Worm (Caenorhabditis elegans): ENCODE data around the gene dig-1.

ce11 chrIII:6816930-6817329 lies 70.8 kb downstream of the dig-1 start, which contains the start of gene F28F5.4:
- TF ChIP-seq hsf-1 (GFP tag; IDR thresholded peaks at IDR 0.05) (no peak), ztf-18 (tag; optimal IDR thresholded peaks at IDR 0.05) (no peak), aptf-2 (GFP tag; conservative IDR thresholded peaks at IDR 0.05) (no peak), unc-62 (GFP tag; optimal IDR thresholded peaks at IDR 0.05) (no peak), dpl-1 (GFP tag; optimal IDR thresholded peaks at IDR 0.05) (no peak), F52B5.7 (tag; optimal IDR thresholded peaks at IDR 0.05) (no peak), ama-1 (optimal IDR thresholded peaks at IDR 0.05) (no peak), ama-1 (GFP tag; optimal IDR thresholded peaks at IDR 0.05) (no peak), athp-1 (tag; optimal IDR thresholded peaks at IDR 0.05) (no peak)
